Fruit fly (Drosophila melanogaster) whole organism, wandering third instar larva: ENCODE measurements around the gene CG6972.

Source experiments
- Hr78 ChIP-seq: fragments of >200 bp; optimal IDR thresholded peaks from 2 replicates; lab custom pipeline; 2017; ENCODE audit warnings: missing biosample characterization, missing genetic modification characterization
- Myc ChIP-seq: fragments of >200 bp; optimal IDR thresholded peaks from 2 replicates; lab custom pipeline; 2017
- pan ChIP-seq: fragments of >200 bp; optimal IDR thresholded peaks from 2 replicates; lab custom pipeline; 2017
- usp ChIP-seq: fragments of >200 bp; optimal IDR thresholded peaks from 2 replicates; lab custom pipeline; 2017; ENCODE audit warnings: missing biosample characterization, missing genetic modification characterization

DNA sequence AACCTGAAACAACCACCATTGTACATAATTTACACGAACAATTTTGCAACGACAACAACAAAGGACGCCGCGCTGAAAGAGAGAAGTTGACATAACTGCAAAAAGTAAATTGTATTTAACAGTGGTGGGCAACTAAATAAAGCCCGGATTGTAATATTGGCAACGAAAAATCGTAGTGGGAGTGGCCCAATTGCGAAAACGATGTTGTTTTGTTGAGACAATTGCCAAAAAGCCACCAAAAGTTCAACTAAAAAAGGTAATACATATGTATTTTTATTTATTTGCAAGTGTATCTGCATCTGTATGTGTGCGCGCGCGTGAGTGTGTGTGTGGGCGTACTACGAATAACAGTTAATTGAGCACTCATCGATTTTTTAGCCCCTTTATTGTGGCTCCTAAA is 49.3 kb downstream of the CG6972 start:
- TF ChIP-seq usp (GFP tag; lab: Kevin White, UChicago) = no peak
- no peak for TF ChIP-seq pan (lab: Kevin White, UChicago)
- TF ChIP-seq Myc (lab: Kevin White, UChicago) = no peak
- TF ChIP-seq Hr78 (GFP tag; lab: Kevin White, UChicago) = no peak
